Worm (Caenorhabditis elegans) whole organism, L1 larva: ENCODE data around the gene cyp-14A2.

ENCODE experiments used
- blmp-1 ChIP-seq: fragments of 150-350 bp; optimal IDR thresholded peaks from 2 replicates; lab custom pipeline; 2014; ENCODE audit warnings: missing biosample characterization, missing genetic modification characterization
- elt-3 ChIP-seq, 6 experiments: fragments of 150-350 bp in 1 of 6; sonication (generic microtip); optimal IDR thresholded peaks; 2 replicates each; lab custom pipeline; 2017 to 2018; ENCODE audit warnings: missing biosample characterization in 6 of 6, missing genetic modification characterization in 6 of 6, inconsistent platforms in 1 of 6
- fkh-10 ChIP-seq: sonication (generic microtip); optimal IDR thresholded peaks from 2 replicates; lab custom pipeline; 2017; ENCODE audit warnings: missing biosample characterization, missing genetic modification reagents, missing genetic modification characterization
- lin-39 ChIP-seq: fragments of 150-350 bp; optimal IDR thresholded peaks from 2 replicates; lab custom pipeline; 2014; ENCODE audit warnings: missing biosample characterization, missing genetic modification reagents, missing genetic modification characterization
- mdl-1 ChIP-seq, 2 experiments: fragments of 150-350 bp; optimal IDR thresholded peaks; 2 replicates each; lab custom pipeline; 2014 to 2017; ENCODE audit warnings: missing biosample characterization in 2 of 2, missing genetic modification characterization in 2 of 2, inconsistent platforms in 1 of 2
- mep-1 ChIP-seq: fragments of 150-350 bp; optimal IDR thresholded peaks from 2 replicates; lab custom pipeline; 2014; ENCODE audit warnings: missing biosample characterization, missing genetic modification characterization
- nhr-237 ChIP-seq: fragments of 150-350 bp; optimal IDR thresholded peaks from 2 replicates; lab custom pipeline; 2014; ENCODE audit warnings: missing biosample characterization, missing genetic modification characterization
- nhr-85 ChIP-seq: sonication (generic microtip); peaks from one replicate; lab custom pipeline; 2016; ENCODE audit warnings: missing genetic modification characterization, inconsistent platforms, missing compliant biosample characterization
- snpc-4 ChIP-seq: fragments of 150-350 bp; optimal IDR thresholded peaks from 2 replicates; lab custom pipeline; 2014; ENCODE audit warnings: missing biosample characterization, missing genetic modification characterization
- sox-4 ChIP-seq: sonication (generic microtip); optimal IDR thresholded peaks from 2 replicates; lab custom pipeline; 2016; ENCODE audit warnings: missing genetic modification characterization, missing compliant biosample characterization
- unc-130 ChIP-seq: fragments of 150-350 bp; optimal IDR thresholded peaks from 2 replicates; lab custom pipeline; 2017; ENCODE audit warnings: missing biosample characterization, missing genetic modification characterization, inconsistent platforms
- unc-62 ChIP-seq: fragments of 150-350 bp; optimal IDR thresholded peaks from 2 replicates; lab custom pipeline; 2014; ENCODE audit warnings: missing biosample characterization, missing genetic modification reagents, missing genetic modification characterization
- vab-15 ChIP-seq: sonication (generic microtip); optimal IDR thresholded peaks from 2 replicates; lab custom pipeline; 2017; ENCODE audit warnings: missing genotype, mild to moderate bottlenecking, missing genetic modification characterization, missing compliant biosample characterization
- ztf-11 ChIP-seq, 2 experiments: sonication (generic microtip); optimal IDR thresholded peaks; 2 replicates each; lab custom pipeline; 2016 to 2017; ENCODE audit warnings: missing genetic modification characterization in 2 of 2, missing biosample characterization in 1 of 2, missing compliant biosample characterization in 1 of 2

DNA sequence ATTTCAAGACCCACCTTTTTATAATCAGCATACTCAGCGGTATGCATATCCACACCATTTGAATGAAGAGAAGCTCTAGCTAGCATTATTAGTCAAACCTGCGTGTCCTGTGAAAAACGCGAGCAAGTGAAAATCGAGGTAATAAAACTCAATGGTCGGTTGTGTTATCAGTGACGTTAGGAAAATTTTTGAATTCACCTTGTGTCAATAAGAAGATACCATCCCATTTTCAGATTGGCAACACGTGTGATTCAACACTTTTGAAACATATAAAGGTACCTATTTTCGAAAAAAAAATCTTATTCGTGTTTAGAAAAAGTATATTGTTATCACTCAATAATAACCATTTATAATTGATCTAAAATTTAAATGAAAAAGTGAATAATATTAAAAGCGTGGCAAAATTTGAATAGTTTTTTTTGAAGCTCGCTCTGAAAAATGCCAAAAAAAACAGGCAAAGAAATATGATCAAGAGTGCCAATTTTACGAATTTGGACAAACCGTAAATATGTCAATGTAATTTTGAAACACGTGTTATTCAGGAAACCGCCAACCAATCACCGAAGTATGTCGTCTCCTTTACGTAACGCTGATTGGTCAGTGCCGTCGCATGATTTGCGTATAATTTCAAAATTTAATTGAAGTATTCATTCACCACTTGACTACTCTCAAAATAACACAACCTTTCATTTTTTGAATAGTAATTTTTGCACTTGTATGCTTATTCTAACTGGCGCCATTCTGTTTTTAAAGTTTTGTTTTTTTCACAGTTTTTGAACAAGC, 42.3 kb upstream of the cyp-14A2 start, which contains the start of gene F46G10.1:
- no peak for TF ChIP-seq snpc-4 (tag; lab: Kevin White, UChicago)
- TF ChIP-seq unc-130 = no peak
- TF ChIP-seq mdl-1 (tag; optimal IDR thresholded peaks at IDR 0.05; lab: Kevin White, UChicago) = no peak
- no peak for TF ChIP-seq elt-3 (tag; optimal IDR thresholded peaks at IDR 0.05; lab: Kevin White, UChicago)
- no peak for TF ChIP-seq mep-1 (tag; lab: Kevin White, UChicago)
- no peak for TF ChIP-seq lin-39 (tag; lab: Kevin White, UChicago)
- no peak for TF ChIP-seq unc-62 (GFP tag; lab: Kevin White, UChicago)
- no peak for TF ChIP-seq blmp-1
- no peak for TF ChIP-seq nhr-237 (tag; lab: Kevin White, UChicago)
- TF ChIP-seq nhr-85 (tag; lab: Kevin White, UChicago) = no peak
- TF ChIP-seq sox-4 = no peak
- no peak for TF ChIP-seq ztf-11 (tag; optimal IDR thresholded peaks at IDR 0.05; lab: Kevin White, UChicago)
- TF ChIP-seq vab-15 (tag; lab: Kevin White, UChicago) = no peak
- TF ChIP-seq fkh-10 (GFP tag; lab: Kevin White, UChicago) = no peak
